Worm (Caenorhabditis elegans) whole organism, dauer: ENCODE measurements around the gene kcc-2.

ENCODE experiments used
- unc-62 ChIP-seq: sonication (generic microtip); optimal IDR thresholded peaks from 2 replicates; lab custom pipeline; 2017; ENCODE audit warnings: missing biosample characterization, missing genetic modification reagents, missing genetic modification characterization

kcc-2 gene

DNA sequence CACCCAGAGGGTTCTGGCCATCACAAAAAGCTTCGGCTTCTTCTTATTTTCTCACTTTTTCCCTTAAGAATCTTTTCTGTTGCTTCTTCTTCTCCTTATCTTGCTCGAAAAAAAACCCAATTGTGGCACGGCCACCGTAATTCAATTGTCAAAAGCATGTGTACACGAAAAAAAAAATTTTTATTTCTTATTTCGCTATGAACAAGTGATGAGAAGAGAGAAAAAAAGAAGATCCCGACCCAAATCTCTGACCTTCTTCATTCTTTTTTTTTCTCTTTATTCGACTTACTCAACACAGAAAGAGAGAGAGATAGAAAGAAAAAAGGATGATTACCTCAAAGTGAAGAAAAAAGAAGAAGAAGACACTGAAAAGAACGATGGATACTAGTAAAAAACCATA is 20.1 kb downstream of the kcc-2 start:
- TF ChIP-seq unc-62 = no peak

DNA sequence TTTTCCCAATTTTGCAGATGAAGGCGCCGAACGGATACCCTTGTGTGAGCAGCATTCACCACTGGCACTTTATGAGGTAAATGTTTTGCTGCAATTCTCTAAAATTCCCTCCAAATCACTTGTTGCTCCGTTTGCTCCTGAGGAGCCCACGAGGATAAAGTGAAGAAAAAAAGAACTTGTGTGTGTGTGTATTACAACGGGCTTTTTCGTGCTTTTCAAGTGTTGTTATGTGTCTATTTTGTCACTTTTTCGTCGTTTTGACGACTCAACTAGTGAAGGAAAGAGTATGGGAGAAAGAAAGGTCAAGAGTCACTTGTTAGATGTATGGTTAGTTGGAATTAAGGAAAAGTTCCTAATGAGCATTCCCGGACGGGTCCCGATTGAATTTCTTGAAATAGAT is 21.3 kb downstream of the kcc-2 start:
- no peak for TF ChIP-seq unc-62

DNA sequence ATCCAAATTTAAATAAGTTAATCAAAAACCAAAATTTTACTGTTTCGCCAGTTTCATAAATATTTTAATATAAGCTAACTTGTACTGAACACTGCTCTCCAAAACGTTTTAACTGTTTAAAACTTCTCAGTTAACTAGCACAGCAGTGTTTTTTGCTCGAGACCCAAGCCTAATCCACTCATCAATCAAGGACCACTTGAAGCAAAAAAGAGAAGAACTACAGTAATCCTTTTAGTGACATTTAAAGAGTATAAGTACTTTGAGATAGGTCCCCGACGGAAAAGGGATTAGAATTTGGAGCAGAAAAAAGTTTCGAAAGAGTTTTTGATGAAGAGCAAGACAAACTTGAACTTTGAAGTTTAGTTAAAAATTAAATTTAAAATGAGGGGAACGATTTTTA is 23.9 kb downstream of the kcc-2 start:
- no peak for TF ChIP-seq unc-62

DNA sequence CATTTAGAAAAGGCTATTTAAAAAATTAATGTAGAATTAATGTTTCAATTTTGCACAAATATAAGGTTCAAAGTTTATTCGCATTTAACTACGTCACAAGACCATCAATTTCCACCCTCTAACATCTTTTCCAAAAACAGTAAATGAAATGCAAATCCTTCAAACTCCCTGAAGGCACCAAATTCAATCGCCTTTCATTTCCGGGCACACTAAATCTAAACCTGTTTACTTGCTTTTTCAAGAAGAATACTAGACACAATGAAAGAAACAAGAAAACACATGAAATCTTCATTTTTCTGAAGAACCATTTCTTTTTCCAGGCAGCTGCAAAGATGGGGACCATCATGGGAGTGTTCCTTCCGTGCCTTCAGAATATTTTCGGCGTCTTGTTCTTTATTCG is 24.4 kb downstream of the kcc-2 start:
- no peak for TF ChIP-seq unc-62

DNA sequence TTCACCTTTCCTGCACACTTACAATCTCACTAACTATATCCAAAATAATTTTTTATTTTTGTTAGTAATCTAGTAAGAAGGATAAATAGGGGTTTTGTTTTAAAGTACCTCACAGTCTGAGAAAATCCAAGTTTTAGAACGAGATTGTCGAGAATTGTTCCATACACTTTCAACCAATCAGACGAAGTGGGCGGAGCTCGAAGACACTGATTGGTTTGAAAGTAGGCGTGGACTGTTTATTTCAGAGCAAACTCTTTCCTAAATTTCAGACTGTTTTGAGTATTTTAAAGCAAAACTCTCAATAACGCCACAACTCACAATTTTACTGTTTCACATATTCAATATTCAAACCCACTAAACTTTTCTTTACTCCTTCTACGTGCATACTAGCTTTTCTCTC is 30.2 kb downstream of the kcc-2 start:
- no peak for TF ChIP-seq unc-62

DNA sequence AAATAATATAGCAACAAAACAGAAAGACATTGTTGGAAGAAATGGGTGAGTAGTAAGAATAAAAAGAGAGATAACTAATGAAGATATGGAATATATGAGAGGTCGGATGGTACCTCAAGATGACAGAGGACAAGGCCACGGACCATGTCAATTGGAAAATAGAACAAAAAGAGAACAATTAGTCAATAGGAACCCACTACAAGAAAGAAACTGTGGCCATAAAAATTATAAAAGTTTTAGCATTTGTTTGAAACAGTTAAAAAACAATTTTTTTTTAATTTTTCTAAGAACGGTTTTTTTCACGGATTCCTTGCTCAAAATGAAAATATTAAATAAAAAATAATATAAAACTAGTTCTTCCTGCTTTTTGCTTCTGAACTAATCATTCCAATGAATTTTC is 35.4 kb downstream of the kcc-2 start, which contains the start of gene cpg-20:
Gene cpg-20 (minus strand): TSS at position 101 of the 400 bp plus-strand sequence.
- no peak for TF ChIP-seq unc-62

DNA sequence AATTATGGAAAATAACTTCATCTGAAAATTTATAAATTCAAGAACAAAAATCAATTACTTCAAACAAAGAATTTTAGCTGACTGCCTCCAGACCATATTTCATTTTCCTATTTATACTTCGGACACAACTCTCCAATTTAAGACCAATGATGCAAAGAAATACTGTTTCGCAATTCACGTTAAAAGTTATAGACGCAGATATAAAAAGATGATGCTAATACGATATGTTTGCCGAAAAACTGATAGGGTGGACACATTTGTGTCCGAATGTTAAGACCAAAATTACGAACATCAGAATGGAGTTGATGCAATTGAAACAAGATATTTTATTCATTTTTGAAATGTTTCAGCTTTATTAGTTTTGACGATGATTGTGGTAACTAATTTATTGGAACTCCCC is 39.1 kb downstream of the kcc-2 start, which contains the start of gene ugt-19:
Gene ugt-19 (minus strand): TSS at position 28 of the 400 bp plus-strand sequence.
- TF ChIP-seq unc-62 = no peak

DNA sequence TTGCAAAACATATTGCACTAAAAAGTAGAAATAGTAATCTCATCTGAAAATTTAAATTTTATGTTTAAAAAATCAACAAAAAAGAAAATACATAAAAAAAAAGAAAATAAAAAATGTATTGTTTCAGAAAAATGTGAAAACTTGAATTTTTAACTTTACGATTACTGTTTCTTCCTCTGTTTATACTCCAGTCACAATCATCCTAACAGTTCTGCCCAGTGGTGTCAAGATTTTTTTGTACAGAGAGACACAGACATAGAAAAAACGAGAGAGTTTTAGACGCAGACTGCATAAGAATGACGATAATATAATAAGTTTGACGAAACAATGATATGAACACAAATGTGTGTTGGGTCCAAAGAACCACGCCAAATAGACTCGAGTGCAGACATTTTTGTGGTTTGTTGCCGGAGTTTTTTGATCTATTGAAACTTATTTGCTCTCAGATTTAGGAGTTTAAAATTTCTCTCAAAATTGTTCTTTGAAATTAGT is 42.8 kb downstream of the kcc-2 start, which contains the start of gene ugt-20:
Gene ugt-20 (minus strand): TSS at position 51 of the 492 bp plus-strand sequence.
- no peak for TF ChIP-seq unc-62

DNA sequence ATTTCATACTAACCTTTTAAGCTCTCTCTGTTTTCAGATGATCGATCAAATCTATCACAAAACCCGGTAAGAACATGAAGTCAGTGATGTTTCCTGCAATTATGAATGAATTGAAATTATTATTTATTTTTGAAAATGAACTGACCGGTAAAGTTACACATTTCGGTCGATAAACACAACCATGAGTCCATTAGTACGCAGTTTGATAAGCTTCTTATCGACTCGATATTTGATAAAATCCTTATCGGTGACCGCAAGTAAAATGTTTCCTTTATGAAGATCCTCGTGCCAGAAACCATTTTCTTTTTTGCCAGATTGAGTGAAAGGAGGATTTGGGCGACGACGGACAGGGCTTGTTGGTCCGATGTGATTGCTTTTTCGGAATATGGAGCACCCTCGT is 45.7 kb downstream of the kcc-2 start:
- no peak for TF ChIP-seq unc-62

DNA sequence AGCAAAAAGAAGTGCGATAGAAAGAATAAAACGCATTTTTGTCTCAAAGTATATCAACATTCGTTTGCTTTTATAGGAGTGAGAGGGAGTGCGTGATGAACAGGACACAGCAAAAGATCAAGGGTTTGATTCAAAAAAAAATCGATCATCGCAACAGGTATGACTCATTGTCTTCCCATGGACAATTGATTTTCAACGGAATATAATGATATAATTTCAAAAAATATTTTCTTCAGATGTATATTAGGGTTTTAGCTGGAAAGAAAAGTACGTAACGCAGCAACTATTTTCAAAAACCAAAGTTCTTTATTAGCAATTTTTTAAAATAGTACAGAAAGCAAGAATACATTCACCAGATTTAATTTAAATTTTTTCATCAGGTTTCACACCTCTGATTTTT is 51.5 kb downstream of the kcc-2 start, which contains the start of gene K08B4.7:
Gene K08B4.7 (minus strand): TSS at position 101 of the 400 bp plus-strand sequence.
- no peak for TF ChIP-seq unc-62

DNA sequence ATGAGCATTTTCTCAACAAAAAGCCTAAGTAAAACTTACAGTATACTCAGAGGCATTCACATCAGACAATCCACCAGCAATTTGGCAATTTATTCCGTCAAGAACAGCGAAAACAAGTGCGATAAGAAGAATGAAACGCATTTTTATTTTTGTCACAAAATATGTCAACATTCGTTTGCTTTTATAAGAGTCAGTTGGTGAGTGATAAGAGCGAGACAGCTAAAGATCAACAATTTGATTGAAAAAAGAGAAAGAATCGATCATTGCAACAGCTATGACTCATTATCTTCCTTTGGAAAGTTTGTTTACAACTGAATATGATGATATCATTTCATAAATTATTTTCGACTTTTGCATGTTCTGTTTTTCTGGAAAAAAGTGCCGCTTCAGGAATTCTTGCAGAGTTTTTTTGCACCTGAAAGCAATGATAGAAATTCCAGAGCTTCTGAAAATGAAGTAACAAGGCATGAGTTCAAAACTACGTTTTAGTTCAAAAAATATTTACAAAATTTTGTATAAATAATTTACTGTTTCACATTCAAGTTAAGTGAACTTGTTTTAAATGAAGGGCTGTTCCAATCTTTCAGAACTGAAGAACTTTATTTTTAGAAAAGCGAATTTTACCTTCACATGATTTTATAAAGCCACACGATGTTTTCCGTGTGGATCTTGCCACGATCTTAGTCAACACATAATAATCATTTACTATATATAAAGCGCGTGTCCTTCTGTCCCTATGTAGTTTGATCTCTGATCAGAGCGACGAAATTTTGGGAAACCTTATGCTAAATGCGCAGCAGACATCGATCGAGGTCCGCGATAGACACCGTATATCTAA is 52.9 kb downstream of the kcc-2 start, which contains the start of gene cpi-1:
Gene cpi-1 (minus strand): TSS at position 204 of the 838 bp plus-strand sequence.
- no peak for TF ChIP-seq unc-62

DNA sequence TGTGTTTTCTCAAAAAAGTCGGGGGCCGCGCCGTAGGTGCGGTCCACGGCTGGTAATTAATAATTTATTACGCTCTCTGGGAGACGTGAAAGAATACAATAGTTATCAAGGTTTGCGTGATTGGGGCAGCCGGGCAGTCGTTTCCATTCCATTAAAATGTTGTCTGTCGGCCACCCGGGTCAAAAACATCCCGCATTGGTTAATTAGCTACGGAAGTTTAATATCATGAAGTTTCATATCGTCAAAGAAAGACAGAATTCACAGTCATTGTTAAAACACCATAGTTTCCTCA is 53.5 kb downstream of the kcc-2 start:
- TF ChIP-seq unc-62 = no peak

DNA sequence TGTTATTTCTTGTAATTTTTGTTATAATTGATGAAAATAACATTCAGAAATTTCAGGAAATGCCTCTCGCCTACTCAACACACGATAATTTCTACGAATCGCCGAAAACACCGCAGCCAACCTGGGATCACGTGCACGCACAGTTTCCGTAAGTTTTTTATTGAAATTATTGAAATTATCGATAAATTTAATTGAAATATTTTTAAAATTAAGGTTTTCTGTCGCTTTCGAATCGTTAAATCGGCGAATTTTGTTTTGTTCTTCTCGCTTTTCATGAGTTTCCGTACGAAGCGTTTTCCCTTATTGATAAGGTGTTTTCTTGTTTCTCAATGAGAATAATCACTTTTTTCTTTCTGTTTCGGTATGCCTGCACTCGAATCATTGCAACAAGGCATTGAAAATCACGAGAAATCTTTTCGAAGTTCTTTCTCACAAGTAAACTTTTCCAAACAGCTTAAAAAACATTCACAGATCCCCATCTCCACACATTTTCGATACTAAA is 54.6 kb downstream of the kcc-2 start, which contains the start of gene lag-1:
Gene lag-1 (plus strand): TSS at position 51 of the 502 bp plus-strand sequence.
- no peak for TF ChIP-seq unc-62

DNA sequence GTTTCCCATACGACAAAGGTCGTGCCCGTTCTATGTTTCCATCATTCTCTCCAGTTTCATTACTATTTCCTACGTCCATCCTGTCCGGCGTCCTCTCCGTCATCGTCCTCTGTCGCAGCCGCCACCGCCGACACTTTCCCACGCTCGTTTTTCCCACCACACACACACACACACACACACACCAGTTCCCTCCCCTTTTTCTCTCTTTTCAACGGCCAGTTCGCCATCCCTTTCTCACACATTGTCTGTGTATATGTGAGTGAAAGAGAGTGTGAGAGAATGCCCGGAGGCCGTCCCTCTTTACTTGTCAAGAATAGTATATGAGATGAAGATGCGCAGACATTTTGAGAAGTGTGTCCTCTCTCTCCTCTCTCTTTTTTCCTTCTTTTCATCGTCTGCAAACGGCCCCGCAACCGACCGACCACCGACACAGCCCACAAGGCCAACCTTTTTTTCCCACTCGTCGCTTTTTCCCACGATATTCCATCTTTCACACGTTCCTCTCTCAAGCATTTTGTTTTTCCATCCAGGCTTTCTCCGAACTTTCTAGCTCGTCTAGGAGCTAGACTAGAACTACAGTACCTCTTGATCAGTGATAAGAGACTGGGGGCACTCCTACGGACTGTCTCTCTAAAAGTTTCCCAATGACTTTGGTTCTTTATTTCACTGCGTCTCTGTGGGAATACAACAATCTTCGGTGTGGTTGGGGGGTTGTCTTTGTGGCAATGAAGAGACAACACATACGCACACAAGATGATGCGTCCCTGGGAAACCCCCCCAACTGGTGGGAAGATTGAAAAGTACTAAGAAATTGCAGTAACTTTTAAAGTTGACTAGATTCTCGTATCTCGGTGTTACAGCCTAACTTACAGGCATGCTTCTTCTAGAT is 56.5 kb downstream of the kcc-2 start:
- TF ChIP-seq unc-62 = no peak

DNA sequence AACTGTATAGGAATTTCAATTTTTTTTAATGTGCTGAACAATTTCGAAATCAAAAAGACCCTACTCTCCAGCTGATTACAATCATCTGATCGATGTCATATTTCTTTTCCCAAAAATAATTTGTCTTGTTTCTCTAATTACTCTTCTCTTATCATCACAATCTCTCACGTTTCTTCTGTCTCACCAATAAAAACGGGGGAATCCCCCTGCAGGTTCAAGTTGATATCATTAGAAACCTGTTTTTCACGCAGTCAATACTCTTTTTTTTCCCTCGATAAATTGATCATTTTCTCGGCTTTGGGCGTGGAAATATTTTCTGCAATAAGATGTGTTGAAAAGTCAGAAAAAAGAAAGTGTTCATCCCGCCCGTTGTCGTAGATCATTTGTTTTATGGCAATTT is 59.0 kb downstream of the kcc-2 start:
- no peak for TF ChIP-seq unc-62

DNA sequence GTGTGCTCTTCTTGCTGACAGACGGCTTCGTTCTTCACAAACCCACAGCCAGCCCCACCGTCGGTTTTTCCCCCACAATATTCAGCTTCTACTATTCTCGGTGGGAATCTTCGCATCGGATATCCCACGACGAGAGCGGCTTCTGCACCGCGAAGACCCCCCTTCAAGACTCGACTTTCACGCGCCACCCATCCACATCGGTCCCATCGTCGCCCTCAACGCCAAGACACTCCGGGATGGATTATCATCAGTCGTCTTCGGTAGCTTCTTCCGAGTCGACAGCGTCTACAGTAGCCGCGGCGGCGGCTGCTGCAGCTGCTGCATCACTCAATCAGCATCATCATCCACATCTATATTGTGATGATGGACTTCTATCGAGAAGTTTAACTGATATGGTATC is 63.7 kb downstream of the kcc-2 start:
- no peak for TF ChIP-seq unc-62

DNA sequence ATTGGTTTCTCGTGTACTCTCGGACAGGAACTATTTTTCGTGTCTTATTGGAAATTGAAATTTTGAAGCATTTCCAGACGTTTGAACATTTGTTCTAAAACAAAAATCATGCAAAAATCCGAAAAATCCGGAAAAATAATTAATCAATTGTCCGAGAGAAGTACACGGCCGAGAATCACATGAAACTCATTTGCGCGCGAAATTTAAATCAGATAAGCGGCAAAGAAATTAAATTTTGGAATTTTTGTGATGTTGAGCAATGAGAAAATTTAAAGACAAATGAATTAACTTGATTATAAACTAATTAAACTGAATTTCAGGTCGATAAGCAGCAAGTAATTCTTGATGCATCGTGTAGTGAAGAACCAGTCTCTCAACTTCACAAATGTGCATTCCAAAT is 67.9 kb downstream of the kcc-2 start:
- TF ChIP-seq unc-62 = no peak
